Worm (Caenorhabditis elegans): ENCODE results near the gene fbxa-72.
"Not testable (repeated sequence)": the region's sequence is repeated elsewhere in the genome, so short reads cannot be mapped to it uniquely, and the experiment has no call there.

fbxa-72 gene

ce11 chrV:664337-664847, 12.2 kb downstream of the fbxa-72 start, which contains the start of the genes F31F4.11 and srh-266:
F31F4.11 (minus strand) TSS chrV:664437.
srh-266 (plus strand) TSS chrV:664797.
- TF ChIP-seq pax-1 (tag; optimal IDR thresholded peaks at IDR 0.05) (no peak), hlh-15 (tag; optimal IDR thresholded peaks at IDR 0.05) (no peak), rnt-1 (tag; optimal IDR thresholded peaks at IDR 0.05) (no peak), pha-2 (tag; optimal IDR thresholded peaks at IDR 0.05) (no peak), zip-5 (tag; optimal IDR thresholded peaks at IDR 0.05) (no peak), fax-1 (tag; optimal IDR thresholded peaks at IDR 0.05) (no peak), ets-4 (tag; optimal IDR thresholded peaks at IDR 0.05) (no peak), ceh-48 (tag; optimal IDR thresholded peaks at IDR 0.05) (no peak), elt-4 (tag; optimal IDR thresholded peaks at IDR 0.05) (no peak), fkh-10 (GFP tag; optimal IDR thresholded peaks at IDR 0.05) (no peak), ama-1 (optimal IDR thresholded peaks at IDR 0.05) (no peak), ceh-45 (GFP tag; IDR thresholded peaks at IDR 0.05) (no peak), elt-2 (tag; optimal IDR thresholded peaks at IDR 0.05) (no peak)

ce11 chrV:660210-660609, 16.3 kb downstream of the fbxa-72 start, which contains the start of gene F31F4.17:
F31F4.17 (minus strand) TSS chrV:660310.
- TF ChIP-seq ceh-24 (tag; optimal IDR thresholded peaks at IDR 0.05) (no peak), ceh-19 (GFP tag; optimal IDR thresholded peaks at IDR 0.05) (no peak), pax-1 (tag; optimal IDR thresholded peaks at IDR 0.05) (no peak), unc-86 (tag; optimal IDR thresholded peaks at IDR 0.05) (no peak), nhr-11 (tag; optimal IDR thresholded peaks at IDR 0.05) (no peak), ama-1 (optimal IDR thresholded peaks at IDR 0.05) (no peak), ref-2 (tag; optimal IDR thresholded peaks at IDR 0.05) (no peak), dmd-4 (tag; optimal IDR thresholded peaks at IDR 0.05; ENCODE audit: borderline replicate concordance) (no peak), unc-55 (GFP tag; optimal IDR thresholded peaks at IDR 0.05) (no peak)

ce11 chrV:658140-658539, 18.4 kb downstream of the fbxa-72 start:
- TF ChIP-seq unc-3 (GFP tag; conservative IDR thresholded peaks at IDR 0.05): 0 out of 2 replicates have a peak, but pooled peaks have one; percentile 49
- not testable (repeated sequence) for TF ChIP-seq unc-3 (tag; optimal IDR thresholded peaks at IDR 0.05)

- TF ChIP-seq ceh-9 (tag; optimal IDR thresholded peaks at IDR 0.05): no peak
- TF ChIP-seq unc-86 (tag; optimal IDR thresholded peaks at IDR 0.05): no peak
- TF ChIP-seq ets-4 (tag; optimal IDR thresholded peaks at IDR 0.05): no peak
- no peak for TF ChIP-seq ceh-31 (tag; optimal IDR thresholded peaks at IDR 0.05)
- TF ChIP-seq pha-2 (tag; optimal IDR thresholded peaks at IDR 0.05): no peak
- TF ChIP-seq nhr-232 (tag; optimal IDR thresholded peaks at IDR 0.05): no peak
- no peak for TF ChIP-seq hlh-30 (tag; optimal IDR thresholded peaks at IDR 0.05; ENCODE audit: insufficient read depth)
- TF ChIP-seq unc-3 (GFP tag; conservative IDR thresholded peaks at IDR 0.05): no peak
- no peak for TF ChIP-seq unc-3 (tag; optimal IDR thresholded peaks at IDR 0.05)
- TF ChIP-seq ztf-16 (tag; optimal IDR thresholded peaks at IDR 0.05): no peak
- no peak for TF ChIP-seq lin-11 (tag; optimal IDR thresholded peaks at IDR 0.05)
- no peak for TF ChIP-seq nhr-11 (tag; optimal IDR thresholded peaks at IDR 0.05)
- no peak for TF ChIP-seq madf-2 (tag; optimal IDR thresholded peaks at IDR 0.05)
- no peak for TF ChIP-seq nfya-1 (tag; optimal IDR thresholded peaks at IDR 0.05)
- TF ChIP-seq che-1 (tag; optimal IDR thresholded peaks at IDR 0.05): no peak
- no peak for TF ChIP-seq K09A11.1 (tag; optimal IDR thresholded peaks at IDR 0.05; ENCODE audit: insufficient read depth)
- TF ChIP-seq tbx-2 (tag; optimal IDR thresholded peaks at IDR 0.05): no peak
These were observed 18.9 kb downstream of the fbxa-72 start, which contains the start of gene srh-246 for ce11 chrV:657678-658077. srh-246 (minus strand) TSS chrV:657778.

ce11 chrV:655823-656222, 20.7 kb downstream of the fbxa-72 start, which contains the start of gene srh-245:
srh-245 (minus strand) TSS chrV:655923.
- TF ChIP-seq elt-2 (tag; optimal IDR thresholded peaks at IDR 0.05): no peak
- no peak for TF ChIP-seq ceh-22 (tag; optimal IDR thresholded peaks at IDR 0.05)
- TF ChIP-seq ahr-1 (tag; optimal IDR thresholded peaks at IDR 0.05): no peak
- TF ChIP-seq unc-86 (tag; optimal IDR thresholded peaks at IDR 0.05): no peak
- TF ChIP-seq madf-2 (tag; optimal IDR thresholded peaks at IDR 0.05): no peak
- TF ChIP-seq rnt-1 (tag; optimal IDR thresholded peaks at IDR 0.05): no peak
- no peak for TF ChIP-seq pqm-1 (tag; optimal IDR thresholded peaks at IDR 0.05)
- no peak for TF ChIP-seq hlh-13 (GFP tag; optimal IDR thresholded peaks at IDR 0.05)
- no peak for TF ChIP-seq elt-4 (tag; optimal IDR thresholded peaks at IDR 0.05)
- no peak for TF ChIP-seq sox-2 (GFP tag; IDR thresholded peaks at IDR 0.05)
- no peak for TF ChIP-seq pha-4 (tag; optimal IDR thresholded peaks at IDR 0.05)
- no peak for TF ChIP-seq C08G9.2 (tag; optimal IDR thresholded peaks at IDR 0.05)
- no peak for TF ChIP-seq eyg-1 (tag; optimal IDR thresholded peaks at IDR 0.05)
- TF ChIP-seq mec-3 (tag; optimal IDR thresholded peaks at IDR 0.05; ENCODE audit: borderline replicate concordance): no peak
- no peak for TF ChIP-seq pax-1 (tag; optimal IDR thresholded peaks at IDR 0.05)
- no peak for TF ChIP-seq syd-9 (tag; optimal IDR thresholded peaks at IDR 0.05)
- TF ChIP-seq ceh-6 (GFP tag; optimal IDR thresholded peaks at IDR 0.05): no peak
- no peak for TF ChIP-seq ceh-48 (tag; optimal IDR thresholded peaks at IDR 0.05)
- no peak for TF ChIP-seq lim-6 (tag; optimal IDR thresholded peaks at IDR 0.05)
- TF ChIP-seq Y22D7AL.16 (tag; optimal IDR thresholded peaks at IDR 0.05): no peak

All from whole organism, late embryonic.